Fruit fly (Drosophila melanogaster): ENCODE data around the gene BORCS6.

dm6 chr3L:565964-566627 is 25.4 kb downstream of the BORCS6 start:
- no peak for TF ChIP-seq CG33017 (tag; optimal IDR thresholded peaks at IDR 0.05)
- TF ChIP-seq bab1 (GFP tag; optimal IDR thresholded peaks at IDR 0.05): no peak
- no peak for TF ChIP-seq CG1620 (GFP tag; optimal IDR thresholded peaks at IDR 0.05)
- TF ChIP-seq Crg-1 (GFP tag; optimal IDR thresholded peaks at IDR 0.05): no peak
- no peak for TF ChIP-seq CG7101 (tag; optimal IDR thresholded peaks at IDR 0.05)
- TF ChIP-seq cnc (optimal IDR thresholded peaks at IDR 0.05): no peak
- TF ChIP-seq kay (GFP tag; ENCODE audit: borderline replicate concordance): no peak

Measured in whole organism, adult.